Worm (Caenorhabditis elegans) whole organism, L3 larva: ENCODE results near the gene sre-29.
A peak's percentile ranks its signal among the peaks of the same experiment; 100 is the strongest.

Source experiments
- R02D3.7 ChIP-seq: fragments of 150-350 bp; optimal IDR thresholded peaks from 2 replicates; lab custom pipeline; 2014; ENCODE audit warnings: missing biosample characterization, missing genetic modification characterization
- ZK546.5 ChIP-seq: sonication (generic microtip); optimal IDR thresholded peaks from 2 replicates; lab custom pipeline; 2017; ENCODE audit warnings: missing biosample characterization, missing genetic modification characterization
- aly-2 ChIP-seq: fragments of 150-350 bp; optimal IDR thresholded peaks from 2 replicates; lab custom pipeline; 2014; ENCODE audit warnings: missing biosample characterization, missing genetic modification characterization
- ama-1 ChIP-seq: fragments of 150-350 bp; optimal IDR thresholded peaks from 2 replicates; lab custom pipeline; 2018
- ceh-28 ChIP-seq: fragments of 150-350 bp; optimal IDR thresholded peaks from 2 replicates; lab custom pipeline; 2014; ENCODE audit warnings: missing biosample characterization, missing genetic modification reagents, missing genetic modification characterization
- ceh-82 ChIP-seq: fragments of 150-350 bp; optimal IDR thresholded peaks from 2 replicates; lab custom pipeline; 2014; ENCODE audit warnings: missing biosample characterization, missing genetic modification characterization
- ceh-9 ChIP-seq: sonication (generic microtip); optimal IDR thresholded peaks from 2 replicates; lab custom pipeline; 2018; ENCODE audit warnings: missing biosample characterization, missing genetic modification characterization
- egl-27 ChIP-seq: sonication (generic microtip); optimal IDR thresholded peaks from 4 replicates; lab custom pipeline; 2017; ENCODE audit warnings: missing biosample characterization, missing genetic modification reagents, missing genetic modification characterization
- elt-1 ChIP-seq: fragments of 150-350 bp; optimal IDR thresholded peaks from 2 replicates; lab custom pipeline; 2014; ENCODE audit warnings: missing biosample characterization, missing genetic modification characterization
- eor-1 ChIP-seq, 2 experiments: fragments of 150-350 bp; optimal IDR thresholded peaks; 2 replicates each; lab custom pipeline; 2014 to 2018; ENCODE audit warnings: missing biosample characterization in 2 of 2, missing genetic modification characterization in 2 of 2
- fkh-2 ChIP-seq: fragments of 150-350 bp; optimal IDR thresholded peaks from 2 replicates; lab custom pipeline; 2014; ENCODE audit warnings: missing biosample characterization, missing genetic modification reagents, missing genetic modification characterization
- fos-1 ChIP-seq: fragments of 150-350 bp; optimal IDR thresholded peaks from 2 replicates; lab custom pipeline; 2014; ENCODE audit warnings: missing biosample characterization, missing genetic modification characterization
- jun-1 ChIP-seq: fragments of 150-350 bp; optimal IDR thresholded peaks from 2 replicates; lab custom pipeline; 2014; ENCODE audit warnings: missing biosample characterization, missing genetic modification reagents, missing genetic modification characterization
- lin-15B ChIP-seq: fragments of 150-350 bp; optimal IDR thresholded peaks from 2 replicates; lab custom pipeline; 2014; ENCODE audit warnings: missing biosample characterization, missing genetic modification characterization
- lin-39 ChIP-seq: fragments of 150-350 bp; optimal IDR thresholded peaks from 2 replicates; lab custom pipeline; 2018; ENCODE audit warnings: missing biosample characterization, missing genetic modification reagents, missing genetic modification characterization
- mdl-1 ChIP-seq: fragments of 150-350 bp; optimal IDR thresholded peaks from 2 replicates; lab custom pipeline; 2014; ENCODE audit warnings: missing biosample characterization, missing genetic modification characterization
- mml-1 ChIP-seq: fragments of 150-350 bp; sonication (generic microtip); optimal IDR thresholded peaks from 3 replicates; lab custom pipeline; 2014; ENCODE audit warnings: missing biosample characterization, missing genetic modification characterization
- nhr-11 ChIP-seq: fragments of 150-350 bp; optimal IDR thresholded peaks from 2 replicates; lab custom pipeline; 2014; ENCODE audit warnings: missing biosample characterization, missing genetic modification characterization
- nhr-12 ChIP-seq: fragments of 150-350 bp; optimal IDR thresholded peaks from 2 replicates; lab custom pipeline; 2014; ENCODE audit warnings: missing biosample characterization, missing genetic modification characterization
- nhr-23 ChIP-seq: fragments of 150-350 bp; optimal IDR thresholded peaks from 2 replicates; lab custom pipeline; 2014; ENCODE audit warnings: missing biosample characterization, missing genetic modification reagents, missing genetic modification characterization
- nhr-25 ChIP-seq: sonication (generic microtip); optimal IDR thresholded peaks from 2 replicates; lab custom pipeline; 2017; ENCODE audit warnings: missing biosample characterization, missing genetic modification characterization
- nhr-28 ChIP-seq: fragments of 150-350 bp; optimal IDR thresholded peaks from 2 replicates; lab custom pipeline; 2014; ENCODE audit warnings: missing biosample characterization, missing genetic modification characterization
- nhr-43 ChIP-seq: sonication (generic microtip); optimal IDR thresholded peaks from 2 replicates; lab custom pipeline; 2016; ENCODE audit warnings: mild to moderate bottlenecking, missing genetic modification characterization, missing compliant biosample characterization; ENCODE audit not compliant: poor library complexity, severe bottlenecking
- nhr-67 ChIP-seq: fragments of 150-350 bp; optimal IDR thresholded peaks from 2 replicates; lab custom pipeline; 2014; ENCODE audit warnings: missing biosample characterization, missing genetic modification characterization
- pha-4 ChIP-seq: fragments of 150-350 bp; optimal IDR thresholded peaks from 2 replicates; lab custom pipeline; 2014; ENCODE audit warnings: missing biosample characterization, missing genetic modification reagents, missing genetic modification characterization
- pqm-1 ChIP-seq: fragments of 150-350 bp; optimal IDR thresholded peaks from 2 replicates; lab custom pipeline; 2017; ENCODE audit warnings: missing biosample characterization, missing genetic modification characterization, inconsistent platforms
- sea-2 ChIP-seq: fragments of 150-350 bp; sonication (generic microtip); optimal IDR thresholded peaks from 4 replicates; lab custom pipeline; 2014; ENCODE audit warnings: missing biosample characterization, missing genetic modification reagents, missing genetic modification characterization
- skn-1 ChIP-seq: fragments of 150-350 bp; optimal IDR thresholded peaks from 2 replicates; lab custom pipeline; 2014; ENCODE audit warnings: missing biosample characterization, missing genetic modification characterization
- snpc-4 ChIP-seq: fragments of 150-350 bp; optimal IDR thresholded peaks from 2 replicates; lab custom pipeline; 2014; ENCODE audit warnings: missing biosample characterization, missing genetic modification characterization
- tbx-2 ChIP-seq: sonication (generic microtip); optimal IDR thresholded peaks from 2 replicates; lab custom pipeline; 2016; ENCODE audit warnings: mild to moderate bottlenecking, missing genetic modification characterization, missing compliant biosample characterization
- unc-39 ChIP-seq: sonication (generic microtip); optimal IDR thresholded peaks from 4 replicates; lab custom pipeline; 2017; ENCODE audit warnings: missing biosample characterization, missing genetic modification characterization
- unc-62 ChIP-seq: fragments of 150-350 bp; sonication (generic microtip); optimal IDR thresholded peaks from 4 replicates; lab custom pipeline; 2014; ENCODE audit warnings: missing biosample characterization, missing genetic modification reagents, missing genetic modification characterization
- zag-1 ChIP-seq: fragments of 150-350 bp; optimal IDR thresholded peaks from 2 replicates; lab custom pipeline; 2014; ENCODE audit warnings: missing biosample characterization, missing genetic modification characterization
- ztf-4 ChIP-seq: fragments of 150-350 bp; optimal IDR thresholded peaks from 2 replicates; lab custom pipeline; 2014; ENCODE audit warnings: missing biosample characterization, missing genetic modification characterization

sre-29 gene

ce11 chrII:12397656-12398055 is 4.0 kb downstream of the sre-29 start, which contains the start of gene F57G9.7:
Gene F57G9.7, minus strand, starts transcription at chrII:12397756.
- TF ChIP-seq nhr-43 (tag; lab: Kevin White, UChicago) = no peak

ce11 chrII:12394138-12394537 is 7.6 kb downstream of the sre-29 start:
- no peak for TF ChIP-seq pha-4 (tag; lab: Kevin White, UChicago)
- peak; percentile 91 for TF ChIP-seq ceh-28
- TF ChIP-seq, all 47 proteins: peak for 1

DNA sequence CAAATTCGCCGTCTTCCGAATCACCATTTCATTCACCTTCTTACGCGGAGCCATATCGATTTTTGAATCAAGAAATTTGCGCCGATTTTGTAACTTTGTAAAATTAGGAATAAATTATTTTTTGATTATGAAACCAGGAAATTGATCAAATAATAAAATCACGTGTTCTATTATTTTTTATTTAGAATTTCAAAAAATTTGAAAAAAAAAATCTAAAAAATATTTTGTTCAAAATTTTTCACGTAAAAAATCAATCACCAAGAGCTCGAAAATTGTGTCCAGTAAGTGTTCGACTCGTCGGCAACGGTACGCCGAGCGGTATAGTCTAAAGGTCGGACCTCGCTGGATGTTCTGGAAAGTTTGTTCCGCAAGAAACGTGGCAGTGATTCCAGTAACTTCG is 8.0 kb downstream of the sre-29 start, which contains the start of gene Y57A10B.7:
TSS of gene Y57A10B.7 (minus strand) at position 101 of the 400 bp plus-strand sequence.
- TF ChIP-seq fkh-2 (tag; lab: Kevin White, UChicago) = no peak
- TF ChIP-seq egl-27 (tag; lab: Kevin White, UChicago) = no peak
- TF ChIP-seq ztf-4 (tag; lab: Kevin White, UChicago) = no peak
- no peak for TF ChIP-seq ceh-82
- no peak for TF ChIP-seq pha-4 (tag; lab: Kevin White, UChicago)

ce11 chrII:12389783-12390182 is 11.9 kb downstream of the sre-29 start, which contains the start of gene Y57A10B.6:
Gene Y57A10B.6, plus strand, starts transcription at chrII:12390083.
- TF ChIP-seq skn-1 (tag; lab: Kevin White, UChicago) (no peak), unc-62 (GFP tag; lab: Kevin White, UChicago) (no peak), nhr-12 (no peak), snpc-4 (no peak), tbx-2 (tag; lab: Kevin White, UChicago) (no peak), nhr-28 (no peak), sea-2 (GFP tag; lab: Kevin White, UChicago) (no peak), mml-1 (no peak), nhr-23 (no peak), jun-1 (tag; lab: Kevin White, UChicago) (no peak), lin-15B (no peak), nhr-11 (tag; lab: Kevin White, UChicago) (no peak), pha-4 (tag; lab: Kevin White, UChicago) (no peak), pqm-1 (tag; lab: Kevin White, UChicago) (no peak), lin-39 (tag; lab: Kevin White, UChicago) (no peak)

- TF ChIP-seq fos-1 (tag; lab: Kevin White, UChicago) (no peak), ZK546.5 (tag; lab: Kevin White, UChicago) (no peak), R02D3.7 (tag; lab: Kevin White, UChicago) (no peak), lin-15B (no peak), jun-1 (tag; lab: Kevin White, UChicago) (no peak), nhr-67 (tag; lab: Kevin White, UChicago) (no peak), ceh-9 (tag; lab: Kevin White, UChicago) (no peak), ztf-4 (tag; lab: Kevin White, UChicago) (no peak), nhr-25 (tag; lab: Kevin White, UChicago) (no peak), mdl-1 (no peak), snpc-4 (no peak), unc-39 (tag; lab: Kevin White, UChicago) (no peak), eor-1 (tag; optimal IDR thresholded peaks at IDR 0.05; lab: Kevin White, UChicago) (no peak), zag-1 (tag; lab: Kevin White, UChicago) (no peak), nhr-12 (no peak), aly-2 (tag; lab: Kevin White, UChicago) (no peak), lin-39 (tag; lab: Kevin White, UChicago) (no peak), unc-62 (GFP tag; lab: Kevin White, UChicago) (no peak)
Measured at ce11 chrII:12387980-12388379, 13.7 kb downstream of the sre-29 start, which contains the start of gene sre-41. Gene sre-41, plus strand, starts transcription at chrII:12388280.

ce11 chrII:12387487-12387886 is 14.2 kb downstream of the sre-29 start:
- TF ChIP-seq skn-1 (tag; lab: Kevin White, UChicago) = no peak
- no peak for TF ChIP-seq ama-1 (lab: Kevin White, UChicago)
- no peak for TF ChIP-seq pqm-1 (tag; lab: Kevin White, UChicago)
- no peak for TF ChIP-seq nhr-28
- no peak for TF ChIP-seq ceh-9 (tag; lab: Kevin White, UChicago)
- TF ChIP-seq R02D3.7 (tag; lab: Kevin White, UChicago) = no peak
- no peak for TF ChIP-seq pha-4 (tag; lab: Kevin White, UChicago)
- TF ChIP-seq nhr-67 (tag; lab: Kevin White, UChicago) = no peak
- no peak for TF ChIP-seq nhr-43 (tag; lab: Kevin White, UChicago)
- TF ChIP-seq elt-1 (tag; lab: Kevin White, UChicago) = no peak
- no peak for TF ChIP-seq lin-15B
